Worm (Caenorhabditis elegans): Measurements from ENCODE around the gene mpz-5.
A peak's percentile ranks its signal among the peaks of the same experiment; 100 is the strongest.

Gene mpz-5

DNA sequence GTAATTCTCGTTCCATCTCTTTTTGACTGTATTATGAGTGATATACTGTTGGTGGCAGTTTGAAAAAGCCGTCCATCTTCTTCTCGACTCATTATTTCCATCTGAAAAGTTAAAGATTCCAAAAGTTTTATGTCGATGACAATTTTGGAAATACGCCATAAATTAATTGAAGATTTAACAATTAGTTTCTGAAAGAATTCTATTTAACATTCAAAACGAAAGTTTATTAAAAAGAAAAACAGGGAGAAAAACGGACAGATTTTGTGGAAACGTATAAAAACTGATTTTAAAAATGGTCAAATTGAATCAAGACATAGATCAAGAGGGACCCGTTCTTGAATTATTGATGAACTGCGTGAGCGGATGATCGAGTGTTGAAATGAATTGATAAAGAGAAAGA is 40.2 kb upstream of the mpz-5 start, which contains the start of gene R10H10.7:
TSS of gene R10H10.7 (minus strand) at position 101 of the 400 bp plus-strand sequence.
- no peak for TF ChIP-seq nhr-10 (tag; optimal IDR thresholded peaks at IDR 0.05)
- peak; percentile 26 for TF ChIP-seq aha-1 (tag)

ce11 chrIV:10409377-10409776 is 35.8 kb upstream of the mpz-5 start, which contains the start of gene rfk-1:
Gene rfk-1, minus strand, starts transcription at chrIV:10409477.
- TF ChIP-seq hif-1 (tag; optimal IDR thresholded peaks at IDR 0.05) (no peak), ctbp-1 (GFP tag; IDR thresholded peaks at IDR 0.05) (no peak), vab-7 (GFP tag; IDR thresholded peaks at IDR 0.05) (no peak), mes-2 (tag; optimal IDR thresholded peaks at IDR 0.05; ENCODE audit: poor library complexity, severe bottlenecking) (no peak), ztf-11 (tag; optimal IDR thresholded peaks at IDR 0.05) (no peak), F49E8.2 (tag; optimal IDR thresholded peaks at IDR 0.05; ENCODE audit: borderline replicate concordance) (no peak), daf-8 (GFP tag; IDR thresholded peaks at IDR 0.05) (no peak), Y75B8A.6 (GFP tag; IDR thresholded peaks at IDR 0.05) (no peak)

DNA sequence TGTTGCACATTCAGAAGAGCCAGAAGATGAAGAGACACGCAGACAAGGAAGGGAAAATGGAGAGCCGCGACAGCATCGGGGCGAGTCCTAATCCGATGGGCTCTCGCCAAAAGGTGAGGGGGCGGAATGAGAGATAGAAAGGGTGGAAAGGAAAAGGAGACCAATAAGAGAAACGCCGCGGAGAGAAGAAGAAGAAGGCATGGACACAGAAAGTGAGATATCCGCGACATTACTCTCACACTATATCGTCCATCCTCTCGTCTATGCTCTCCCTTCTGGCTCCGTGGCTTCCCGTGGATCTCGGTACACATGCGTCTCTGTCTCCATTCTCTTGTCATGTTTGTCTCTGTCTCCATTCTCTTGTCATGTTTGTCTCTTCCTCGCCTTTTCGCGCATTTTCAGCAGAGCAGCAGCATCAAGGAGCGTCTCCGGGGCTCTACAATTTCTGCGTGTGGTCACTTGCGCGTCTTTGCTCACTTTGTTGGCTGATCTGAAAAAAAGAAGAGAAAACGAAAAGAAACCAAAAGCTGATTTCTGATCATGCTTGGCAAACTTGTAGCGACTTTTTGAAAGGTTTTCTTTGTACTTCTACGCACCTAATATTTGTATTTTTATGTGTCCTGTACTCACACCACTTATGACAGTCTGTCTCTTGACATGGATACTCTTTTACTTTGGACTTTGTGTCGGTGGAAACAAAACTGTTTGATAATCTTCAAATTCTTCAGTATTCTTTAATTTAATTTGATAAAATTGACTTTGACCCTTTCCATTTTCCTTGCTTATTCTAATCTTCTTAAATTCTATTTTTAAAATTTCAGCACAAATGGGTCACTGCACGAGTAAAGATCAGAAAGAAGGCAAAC is 29.8 kb upstream of the mpz-5 start, which contains the start of gene gpa-7:
TSS of gene gpa-7 (plus strand) at position 816 of the 866 bp plus-strand sequence.
- TF ChIP-seq ztf-7 (tag; optimal IDR thresholded peaks at IDR 0.05) (no peak), tag-97 (GFP tag; IDR thresholded peaks at IDR 0.05) (no peak), F10B5.3 (tag; optimal IDR thresholded peaks at IDR 0.05) (no peak), mdl-1 (tag; optimal IDR thresholded peaks at IDR 0.05) (no peak), ceh-20 (GFP tag; IDR thresholded peaks at IDR 0.05) (no peak), ceh-62 (tag; optimal IDR thresholded peaks at IDR 0.05) (no peak), egl-43 (GFP tag; IDR thresholded peaks at IDR 0.05) (no peak), nhr-28 (tag; optimal IDR thresholded peaks at IDR 0.05) (no peak), nhr-11 (tag; optimal IDR thresholded peaks at IDR 0.05) (peak; percentile 66), egl-27 (tag; optimal IDR thresholded peaks at IDR 0.05) (no peak), ceh-28 (tag; optimal IDR thresholded peaks at IDR 0.05) (no peak), lin-13 (GFP tag; optimal IDR thresholded peaks at IDR 0.05) (no peak), lsy-2 (tag; optimal IDR thresholded peaks at IDR 0.05) (peak; percentile 40 to 47), ceh-32 (tag; optimal IDR thresholded peaks at IDR 0.05; ENCODE audit: poor library complexity) (peak; percentile 45), ceh-44 (GFP tag; IDR thresholded peaks at IDR 0.05) (no peak), pqm-1 (tag; optimal IDR thresholded peaks at IDR 0.05) (no peak), lin-38 (GFP tag; IDR thresholded peaks at IDR 0.05) (no peak), snpc-4 (tag; optimal IDR thresholded peaks at IDR 0.05) (no peak), nhr-76 (tag; optimal IDR thresholded peaks at IDR 0.05) (no peak), ctbp-1 (GFP tag; IDR thresholded peaks at IDR 0.05) (peak; percentile 89), mes-2 (tag; optimal IDR thresholded peaks at IDR 0.05; ENCODE audit: poor library complexity, severe bottlenecking) (no peak), aly-2 (tag; optimal IDR thresholded peaks at IDR 0.05) (no peak), ceh-82 (tag; optimal IDR thresholded peaks at IDR 0.05) (no peak), zfp-3 (GFP tag; conservative IDR thresholded peaks at IDR 0.05) (no peak), F26F4.8 (GFP tag; conservative IDR thresholded peaks at IDR 0.05) (no peak), nhr-25 (tag; optimal IDR thresholded peaks at IDR 0.05; ENCODE audit: borderline replicate concordance, insufficient read depth) (no peak), R02D3.7 (tag; optimal IDR thresholded peaks at IDR 0.05) (no peak), madf-5 (GFP tag; IDR thresholded peaks at IDR 0.05) (no peak), daf-12 (tag; optimal IDR thresholded peaks at IDR 0.05) (no peak), mxl-3 (GFP tag; optimal IDR thresholded peaks at IDR 0.05) (peak; percentile 25), lin-1 (GFP tag; IDR thresholded peaks at IDR 0.05) (no peak), jun-1 (tag; optimal IDR thresholded peaks at IDR 0.05) (no peak), sdz-12 (GFP tag; optimal IDR thresholded peaks at IDR 0.05) (no peak), dpl-1 (GFP tag; optimal IDR thresholded peaks at IDR 0.05) (no peak), nhr-6 (tag; optimal IDR thresholded peaks at IDR 0.05) (no peak), Y75B8A.6 (GFP tag; IDR thresholded peaks at IDR 0.05) (no peak), mep-1 (tag; optimal IDR thresholded peaks at IDR 0.05) (peak; percentile 59), pha-4 (GFP tag; IDR thresholded peaks at IDR 0.05) (no peak), pha-4 (tag; optimal IDR thresholded peaks at IDR 0.05) (no peak), zfp-2 (tag; optimal IDR thresholded peaks at IDR 0.05) (no peak)
